Worm (Caenorhabditis elegans): ENCODE measurements around the gene clc-24.

clc-24 gene

DNA sequence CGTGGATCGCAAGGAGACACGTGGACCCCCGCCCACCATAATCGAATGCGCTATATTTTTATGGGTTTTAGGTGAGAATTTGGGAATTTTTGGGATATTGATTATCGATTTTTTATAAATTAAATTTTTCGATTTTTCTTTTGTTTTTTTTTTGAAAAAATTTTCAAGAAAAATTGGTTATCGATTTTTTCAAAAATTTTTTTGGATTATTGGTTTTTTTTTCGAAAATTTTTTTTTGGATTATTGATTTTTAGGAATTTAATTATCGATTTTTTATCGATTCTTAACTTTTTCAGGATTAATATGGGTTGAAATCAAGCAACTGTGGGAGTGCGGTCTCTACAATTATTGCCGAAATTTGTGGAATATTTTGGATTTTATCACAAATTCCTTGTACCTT is 13.3 kb upstream of the clc-24 start (continued):
- TF ChIP-seq Y56A3A.18 (GFP tag; IDR thresholded peaks at IDR 0.05) (no peak), ekl-4 (GFP tag; IDR thresholded peaks at IDR 0.05) (no peak), F33H1.4 (GFP tag; IDR thresholded peaks at IDR 0.05) (no peak), egl-44 (GFP tag; IDR thresholded peaks at IDR 0.05) (no peak)

DNA sequence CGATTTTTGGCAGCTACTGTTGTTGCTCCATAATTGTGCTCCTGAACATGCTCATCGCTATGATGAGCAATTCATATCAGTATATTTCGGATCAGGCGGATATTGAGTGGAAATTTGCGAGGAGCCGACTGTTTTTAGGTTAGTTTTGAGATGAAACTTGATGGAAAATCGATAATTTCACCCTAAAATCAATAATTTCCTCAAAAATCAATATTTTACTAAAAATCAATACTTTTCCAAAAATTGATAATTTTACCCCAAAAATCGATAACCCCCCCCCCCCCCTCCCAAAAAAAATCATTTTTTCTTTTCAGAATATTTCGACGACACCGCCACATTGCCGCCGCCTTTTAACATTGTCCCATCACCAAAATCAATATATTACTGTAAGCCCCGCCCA is 11.0 kb upstream of the clc-24 start:
- TF ChIP-seq Y53F4B.3 (GFP tag; IDR thresholded peaks at IDR 0.05) (no peak), tbp1 (GFP tag; optimal IDR thresholded peaks at IDR 0.05) (no peak), sptf-2 (GFP tag; optimal IDR thresholded peaks at IDR 0.05) (no peak), F37B4.10 (GFP tag; IDR thresholded peaks at IDR 0.05) (no peak), B0035.1 (tag; optimal IDR thresholded peaks at IDR 0.05) (no peak), nhr-27 (tag; optimal IDR thresholded peaks at IDR 0.05) (no peak), mxl-1 (tag; optimal IDR thresholded peaks at IDR 0.05) (no peak), efl-1 (GFP tag; optimal IDR thresholded peaks at IDR 0.05) (no peak), zim-3 (tag; optimal IDR thresholded peaks at IDR 0.05) (no peak), snpc-1.3 (tag; optimal IDR thresholded peaks at IDR 0.05; ENCODE audit: insufficient read depth) (no peak), ceh-58 (GFP tag; IDR thresholded peaks at IDR 0.05) (no peak), ets-4 (GFP tag; optimal IDR thresholded peaks at IDR 0.05) (no peak), C06A6.2 (GFP tag; conservative IDR thresholded peaks at IDR 0.05) (no peak)

DNA sequence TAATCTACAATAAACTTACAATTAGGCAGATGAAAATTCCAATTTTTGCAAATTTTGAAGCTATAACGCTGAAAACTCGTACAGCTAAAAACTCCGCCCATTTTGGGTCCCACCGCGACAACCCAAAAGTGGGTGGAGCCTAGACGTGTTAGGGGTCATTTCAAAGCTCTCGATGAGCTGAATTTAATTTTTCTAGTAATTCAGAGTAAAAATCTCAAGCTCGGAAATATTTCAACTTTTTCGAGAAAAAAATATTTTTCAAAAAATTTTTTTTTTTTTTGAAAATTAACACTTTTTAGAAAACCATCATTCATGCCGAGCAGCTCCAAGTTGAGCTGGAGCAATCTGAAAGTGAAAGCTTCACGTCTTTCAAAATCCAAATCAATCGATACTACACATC is 8.5 kb upstream of the clc-24 start, which contains the start of gene R06B10.7:
Gene R06B10.7 (minus strand): TSS at position 101 of the 400 bp plus-strand sequence.
- no peak for TF ChIP-seq F52B5.7 (tag; optimal IDR thresholded peaks at IDR 0.05)
- no peak for TF ChIP-seq hlh-26 (GFP tag; conservative IDR thresholded peaks at IDR 0.05)
- no peak for TF ChIP-seq B0336.3 (GFP tag; IDR thresholded peaks at IDR 0.05)
- TF ChIP-seq lsy-27 (tag; optimal IDR thresholded peaks at IDR 0.05; ENCODE audit: borderline replicate concordance, insufficient read depth) = no peak
- TF ChIP-seq mcd-1 (GFP tag; IDR thresholded peaks at IDR 0.05) = no peak
- TF ChIP-seq F37B4.10 (GFP tag; IDR thresholded peaks at IDR 0.05) = no peak
- no peak for TF ChIP-seq ceh-40 (GFP tag; IDR thresholded peaks at IDR 0.05)
- no peak for TF ChIP-seq hmg-20 (GFP tag; IDR thresholded peaks at IDR 0.05)
- no peak for TF ChIP-seq ceh-27 (GFP tag; optimal IDR thresholded peaks at IDR 0.05)
- no peak for TF ChIP-seq ZK185.1 (tag; optimal IDR thresholded peaks at IDR 0.05; ENCODE audit: poor library complexity, severe bottlenecking)
- no peak for TF ChIP-seq attf-6 (GFP tag; IDR thresholded peaks at IDR 0.05)
- no peak for TF ChIP-seq let-607 (tag; optimal IDR thresholded peaks at IDR 0.05)
- no peak for TF ChIP-seq F10E7.11 (tag; optimal IDR thresholded peaks at IDR 0.05)
- no peak for TF ChIP-seq madf-10 (tag; optimal IDR thresholded peaks at IDR 0.05)

DNA sequence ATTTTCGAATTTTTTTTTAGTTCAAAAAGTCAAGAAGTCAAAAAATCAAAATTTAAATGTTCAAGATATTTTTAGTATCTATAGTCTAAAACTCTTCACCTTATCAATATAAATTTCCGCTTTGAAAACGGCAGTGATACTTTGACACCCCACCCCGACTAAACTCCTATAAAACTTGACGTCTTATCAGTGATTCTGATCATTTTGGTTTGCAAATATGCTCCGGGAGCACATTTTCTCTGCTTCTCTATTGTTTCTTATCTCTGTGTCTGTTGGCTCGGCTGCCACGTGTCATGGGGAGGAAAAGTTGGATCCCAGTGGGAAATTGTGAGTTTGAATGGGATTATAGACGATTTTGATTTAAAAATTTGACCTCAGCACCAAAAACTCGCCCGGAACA is 7.3 kb upstream of the clc-24 start, which contains the start of gene clec-150:
Gene clec-150 (plus strand): TSS at position 198 of the 400 bp plus-strand sequence.
- no peak for TF ChIP-seq nhr-120 (GFP tag; IDR thresholded peaks at IDR 0.05)
- TF ChIP-seq aptf-3 (GFP tag; IDR thresholded peaks at IDR 0.05) = no peak
- no peak for TF ChIP-seq lsy-27 (tag; optimal IDR thresholded peaks at IDR 0.05; ENCODE audit: borderline replicate concordance, insufficient read depth)
- TF ChIP-seq snpc-4 (GFP tag; optimal IDR thresholded peaks at IDR 0.05) = no peak
- TF ChIP-seq snpc-4 (tag; optimal IDR thresholded peaks at IDR 0.05) = no peak
- TF ChIP-seq lir-1 (GFP tag; conservative IDR thresholded peaks at IDR 0.05) = no peak
- TF ChIP-seq somi-1 (GFP tag; optimal IDR thresholded peaks at IDR 0.05) = no peak
- TF ChIP-seq nhr-90 (tag; optimal IDR thresholded peaks at IDR 0.05) = peak; percentile 22
- TF ChIP-seq hlh-26 (GFP tag; conservative IDR thresholded peaks at IDR 0.05) = no peak
- no peak for TF ChIP-seq ama-1 (optimal IDR thresholded peaks at IDR 0.05)
- no peak for TF ChIP-seq ama-1 (GFP tag; optimal IDR thresholded peaks at IDR 0.05)
- TF ChIP-seq him-1 (tag; optimal IDR thresholded peaks at IDR 0.05) = no peak
- peak; percentile 1 for TF ChIP-seq madf-10 (tag; optimal IDR thresholded peaks at IDR 0.05)
- peak; percentile 18 for TF ChIP-seq unc-62 (GFP tag; optimal IDR thresholded peaks at IDR 0.05)
- TF ChIP-seq cebp-1 (GFP tag; IDR thresholded peaks at IDR 0.05) = no peak
- peak; percentile 18 for TF ChIP-seq cebp-1 (tag; optimal IDR thresholded peaks at IDR 0.05)
- no peak for TF ChIP-seq Y56A3A.18 (GFP tag; IDR thresholded peaks at IDR 0.05)
- TF ChIP-seq rec-8 (tag; optimal IDR thresholded peaks at IDR 0.05) = no peak
- no peak for TF ChIP-seq sptf-2 (GFP tag; optimal IDR thresholded peaks at IDR 0.05)
- peak; percentile 22 for TF ChIP-seq ets-4 (GFP tag; optimal IDR thresholded peaks at IDR 0.05)
- TF ChIP-seq lag-1 (GFP tag; IDR thresholded peaks at IDR 0.05) = no peak

Measured in whole organism, young adult.